Worm (Caenorhabditis elegans) whole organism, L3 larva: ENCODE measurements around the gene pho-6.

Source experiments
- ama-1 ChIP-seq: fragments of 150-350 bp; optimal IDR thresholded peaks from 2 replicates; lab custom pipeline; 2018
- ceh-28 ChIP-seq: fragments of 150-350 bp; optimal IDR thresholded peaks from 2 replicates; lab custom pipeline; 2014; ENCODE audit warnings: missing biosample characterization, missing genetic modification reagents, missing genetic modification characterization
- ceh-82 ChIP-seq: fragments of 150-350 bp; optimal IDR thresholded peaks from 2 replicates; lab custom pipeline; 2014; ENCODE audit warnings: missing biosample characterization, missing genetic modification characterization
- egl-27 ChIP-seq: sonication (generic microtip); optimal IDR thresholded peaks from 4 replicates; lab custom pipeline; 2017; ENCODE audit warnings: missing biosample characterization, missing genetic modification reagents, missing genetic modification characterization
- elt-1 ChIP-seq: fragments of 150-350 bp; optimal IDR thresholded peaks from 2 replicates; lab custom pipeline; 2014; ENCODE audit warnings: missing biosample characterization, missing genetic modification characterization
- elt-2 ChIP-seq: sonication (generic microtip); optimal IDR thresholded peaks from 2 replicates; lab custom pipeline; 2016; ENCODE audit warnings: missing genetic modification reagents, mild to moderate bottlenecking, missing genetic modification characterization, missing compliant biosample characterization
- elt-3 ChIP-seq, 3 experiments: fragments of 150-350 bp in 1 of 3; sonication (generic microtip) in 2 of 3; optimal IDR thresholded peaks; 2 replicates in 2 of 3; 4 replicates in 1 of 3; lab custom pipeline; 2014 to 2017; ENCODE audit warnings: missing biosample characterization in 3 of 3, missing genetic modification characterization in 3 of 3
- eor-1 ChIP-seq, 2 experiments: fragments of 150-350 bp; optimal IDR thresholded peaks; 2 replicates each; lab custom pipeline; 2014 to 2018; ENCODE audit warnings: missing biosample characterization in 2 of 2, missing genetic modification characterization in 2 of 2
- fkh-10 ChIP-seq: sonication (generic microtip); optimal IDR thresholded peaks from 2 replicates; lab custom pipeline; 2017; ENCODE audit warnings: missing biosample characterization, missing genetic modification reagents, missing genetic modification characterization
- hmg-11 ChIP-seq: sonication (generic microtip); optimal IDR thresholded peaks from 2 replicates; lab custom pipeline; 2016; ENCODE audit warnings: missing genetic modification characterization, missing compliant biosample characterization
- jun-1 ChIP-seq: fragments of 150-350 bp; optimal IDR thresholded peaks from 2 replicates; lab custom pipeline; 2014; ENCODE audit warnings: missing biosample characterization, missing genetic modification reagents, missing genetic modification characterization
- lin-15B ChIP-seq: fragments of 150-350 bp; optimal IDR thresholded peaks from 2 replicates; lab custom pipeline; 2014; ENCODE audit warnings: missing biosample characterization, missing genetic modification characterization
- lin-39 ChIP-seq: fragments of 150-350 bp; optimal IDR thresholded peaks from 2 replicates; lab custom pipeline; 2018; ENCODE audit warnings: missing biosample characterization, missing genetic modification reagents, missing genetic modification characterization
- lsy-12 ChIP-seq: sonication (generic microtip); optimal IDR thresholded peaks from 2 replicates; lab custom pipeline; 2016; ENCODE audit warnings: mild to moderate bottlenecking, missing genetic modification characterization, missing compliant biosample characterization
- mdl-1 ChIP-seq: fragments of 150-350 bp; optimal IDR thresholded peaks from 2 replicates; lab custom pipeline; 2014; ENCODE audit warnings: missing biosample characterization, missing genetic modification characterization
- mml-1 ChIP-seq: fragments of 150-350 bp; sonication (generic microtip); optimal IDR thresholded peaks from 3 replicates; lab custom pipeline; 2014; ENCODE audit warnings: missing biosample characterization, missing genetic modification characterization
- nfya-1 ChIP-seq: sonication (generic microtip); optimal IDR thresholded peaks from 2 replicates; lab custom pipeline; 2017; ENCODE audit warnings: missing genetic modification characterization, mild to moderate bottlenecking, missing compliant biosample characterization, antibody characterized with exemption, moderate library complexity; ENCODE audit not compliant: insufficient read depth
- nhr-12 ChIP-seq: fragments of 150-350 bp; optimal IDR thresholded peaks from 2 replicates; lab custom pipeline; 2014; ENCODE audit warnings: missing biosample characterization, missing genetic modification characterization
- nhr-23 ChIP-seq: fragments of 150-350 bp; optimal IDR thresholded peaks from 2 replicates; lab custom pipeline; 2014; ENCODE audit warnings: missing biosample characterization, missing genetic modification reagents, missing genetic modification characterization
- nhr-25 ChIP-seq: sonication (generic microtip); optimal IDR thresholded peaks from 2 replicates; lab custom pipeline; 2017; ENCODE audit warnings: missing biosample characterization, missing genetic modification characterization
- nhr-28 ChIP-seq: fragments of 150-350 bp; optimal IDR thresholded peaks from 2 replicates; lab custom pipeline; 2014; ENCODE audit warnings: missing biosample characterization, missing genetic modification characterization
- nhr-43 ChIP-seq: sonication (generic microtip); optimal IDR thresholded peaks from 2 replicates; lab custom pipeline; 2016; ENCODE audit warnings: mild to moderate bottlenecking, missing genetic modification characterization, missing compliant biosample characterization; ENCODE audit not compliant: poor library complexity, severe bottlenecking
- nhr-77 ChIP-seq: fragments of 150-350 bp; optimal IDR thresholded peaks from 2 replicates; lab custom pipeline; 2014; ENCODE audit warnings: missing biosample characterization, missing genetic modification characterization
- pha-4 ChIP-seq: fragments of 150-350 bp; optimal IDR thresholded peaks from 2 replicates; lab custom pipeline; 2014; ENCODE audit warnings: missing biosample characterization, missing genetic modification reagents, missing genetic modification characterization
- pqm-1 ChIP-seq: fragments of 150-350 bp; optimal IDR thresholded peaks from 2 replicates; lab custom pipeline; 2017; ENCODE audit warnings: missing biosample characterization, missing genetic modification characterization, inconsistent platforms
- unc-62 ChIP-seq: fragments of 150-350 bp; sonication (generic microtip); optimal IDR thresholded peaks from 4 replicates; lab custom pipeline; 2014; ENCODE audit warnings: missing biosample characterization, missing genetic modification reagents, missing genetic modification characterization
- ztf-11 ChIP-seq: fragments of 150-350 bp; optimal IDR thresholded peaks from 2 replicates; lab custom pipeline; 2014; ENCODE audit warnings: missing biosample characterization, missing genetic modification characterization
- ztf-4 ChIP-seq: fragments of 150-350 bp; optimal IDR thresholded peaks from 2 replicates; lab custom pipeline; 2014; ENCODE audit warnings: missing biosample characterization, missing genetic modification characterization

The pho-6 gene

ce11 chrV:8426741-8427457 is 32.6 kb upstream of the pho-6 start:
- TF ChIP-seq ceh-28 (tag; lab: Kevin White, UChicago) (no peak), fkh-10 (GFP tag; lab: Kevin White, UChicago) (no peak), elt-3 (tag; optimal IDR thresholded peaks at IDR 0.05; lab: Kevin White, UChicago) (no peak), unc-62 (GFP tag; lab: Kevin White, UChicago) (no peak), nhr-43 (tag; lab: Kevin White, UChicago) (peak; percentile 55), ztf-11 (tag; lab: Kevin White, UChicago) (no peak), egl-27 (tag; lab: Kevin White, UChicago) (no peak), nhr-23 (tag; lab: Kevin White, UChicago) (peak; percentile 37), nhr-25 (peak; percentile 3), elt-2 (peak; percentile 75), pqm-1 (tag; lab: Kevin White, UChicago) (peak; percentile 23), jun-1 (tag; lab: Kevin White, UChicago) (peak; percentile 7), elt-1 (no peak)

ce11 chrV:8426210-8426609 is 32.0 kb upstream of the pho-6 start:
- TF ChIP-seq unc-62 (GFP tag; lab: Kevin White, UChicago) (no peak), nhr-28 (tag; lab: Kevin White, UChicago) (no peak), lin-39 (tag; lab: Kevin White, UChicago) (no peak), nfya-1 (tag; lab: Kevin White, UChicago) (peak; percentile 37), eor-1 (tag; optimal IDR thresholded peaks at IDR 0.05; lab: Kevin White, UChicago) (no peak), elt-1 (no peak), lsy-12 (tag; lab: Kevin White, UChicago) (no peak), pha-4 (tag; lab: Kevin White, UChicago) (peak; percentile 14), mdl-1 (tag; lab: Kevin White, UChicago) (no peak), ama-1 (lab: Kevin White, UChicago) (no peak), ztf-11 (tag; lab: Kevin White, UChicago) (no peak)

ce11 chrV:8424840-8425814 is 30.9 kb upstream of the pho-6 start:
- TF ChIP-seq ztf-11 (tag; lab: Kevin White, UChicago) (no peak), nhr-12 (no peak), pha-4 (tag; lab: Kevin White, UChicago) (peak; percentile 73), elt-2 (peak; percentile 92), ztf-4 (tag; lab: Kevin White, UChicago) (peak; percentile 23), ceh-82 (no peak), nhr-77 (tag; lab: Kevin White, UChicago) (no peak), pqm-1 (tag; lab: Kevin White, UChicago) (peak; percentile 88), jun-1 (tag; lab: Kevin White, UChicago) (peak; percentile 9), lin-39 (tag; lab: Kevin White, UChicago) (no peak), ama-1 (lab: Kevin White, UChicago) (peak; percentile 16), mml-1 (tag; lab: Kevin White, UChicago) (no peak), elt-3 (tag; optimal IDR thresholded peaks at IDR 0.05; lab: Kevin White, UChicago) (no peak), nhr-25 (peak; percentile 14)

- TF ChIP-seq hmg-11 (tag; lab: Kevin White, UChicago) (no peak), nfya-1 (tag; lab: Kevin White, UChicago) (peak; percentile 69)
Measured at ce11 chrV:8417271-8417670, 23.0 kb upstream of the pho-6 start.

ce11 chrV:8415113-8415530 is 20.9 kb upstream of the pho-6 start:
- TF ChIP-seq nhr-43 (tag; lab: Kevin White, UChicago) (no peak), ceh-82 (no peak), pha-4 (tag; lab: Kevin White, UChicago) (no peak), mdl-1 (tag; lab: Kevin White, UChicago) (no peak), lin-15B (no peak), egl-27 (tag; lab: Kevin White, UChicago) (no peak), elt-2 (no peak)
- TF ChIP-seq, all 47 proteins: peak for 0
